Fruit fly (Drosophila melanogaster) Kc167 (cell line): ENCODE measurements around the gene COX7B.

Source experiments
- Myc ChIP-seq: fragments of >200 bp; optimal IDR thresholded peaks from 2 replicates; lab custom pipeline; 2017; ENCODE audit warnings: missing external identifiers
- psq ChIP-seq: fragments of >200 bp; optimal IDR thresholded peaks from 2 replicates; lab custom pipeline; 2017; ENCODE audit warnings: missing external identifiers

- no peak for TF ChIP-seq Myc (lab: Kevin White, UChicago)
- TF ChIP-seq psq = no peak
Measured at dm6 chr3L:17382628-17383027, 42.6 kb upstream of the COX7B start, which contains the start of gene CG13728.
